Fruit fly (Drosophila melanogaster): ENCODE data around the gene Fum3.

Fum3 gene

DNA sequence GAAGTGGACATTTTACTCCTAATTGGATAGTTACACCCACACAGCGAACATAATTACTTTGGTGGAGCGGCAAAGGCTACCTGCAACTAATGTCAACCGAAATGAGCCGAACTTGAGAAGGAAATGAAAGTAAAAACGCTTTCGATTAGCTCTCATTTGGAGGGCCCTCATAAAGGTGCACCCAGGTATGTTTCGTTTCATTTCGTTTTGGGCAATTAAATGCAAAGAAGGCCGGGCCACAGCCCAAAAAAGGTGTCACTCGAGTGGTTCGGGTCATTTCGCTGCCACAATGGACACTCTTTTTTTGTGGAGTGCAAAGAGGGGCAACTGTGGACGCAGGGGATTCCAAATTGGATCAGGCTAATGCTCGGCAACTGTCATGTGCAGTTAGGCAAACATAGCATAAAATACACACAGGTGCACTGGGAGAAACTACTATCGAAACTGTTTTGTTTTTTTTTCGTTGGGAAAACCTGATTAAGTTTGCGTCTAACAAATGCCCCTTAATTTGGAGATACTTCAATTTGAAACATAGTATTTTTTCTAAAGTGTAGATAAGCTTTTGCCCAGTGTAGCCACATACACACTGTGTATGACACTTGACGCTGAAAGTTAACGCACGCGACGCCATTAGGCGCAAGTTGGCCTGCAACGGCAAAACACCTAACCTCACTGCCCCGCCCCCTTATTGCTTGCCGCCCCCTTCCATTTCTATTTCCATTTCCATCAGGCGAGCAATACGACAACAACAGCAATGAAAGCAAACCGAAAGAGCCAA lies 49.0 kb downstream of the Fum3 start (continued):
- TF ChIP-seq Fer1 (GFP tag; optimal IDR thresholded peaks at IDR 0.05), result peak; percentile 65
- no peak for TF ChIP-seq Elba2 (GFP tag; optimal IDR thresholded peaks at IDR 0.05)
- TF ChIP-seq klu (GFP tag; IDR thresholded peaks at IDR 0.05), result peak; percentile 72
- peak; percentile 98 for TF ChIP-seq zfh1 (GFP tag; IDR thresholded peaks at IDR 0.05)
- TF ChIP-seq CG1024 (GFP tag; IDR thresholded peaks at IDR 0.05), result peak; percentile 93
- peak; percentile 87 for TF ChIP-seq CG14667 (GFP tag; IDR thresholded peaks at IDR 0.05)
- TF ChIP-seq Sry-δ (GFP tag; optimal IDR thresholded peaks at IDR 0.05), result peak; percentile 61
- TF ChIP-seq CG3281 (GFP tag; optimal IDR thresholded peaks at IDR 0.05), result no peak
- TF ChIP-seq sqz (GFP tag; optimal IDR thresholded peaks at IDR 0.05), result no peak
- peak; percentile 71 for TF ChIP-seq CG12299 (tag; optimal IDR thresholded peaks at IDR 0.05)
- TF ChIP-seq CG32532 (GFP tag; IDR thresholded peaks at IDR 0.05), result peak; percentile 80
- no peak for TF ChIP-seq amos (GFP tag; IDR thresholded peaks at IDR 0.05; ENCODE audit: partially characterized antibody)
- no peak for TF ChIP-seq zfh2 (GFP tag; optimal IDR thresholded peaks at IDR 0.05)
- TF ChIP-seq CG15479 (GFP tag; optimal IDR thresholded peaks at IDR 0.05), result no peak
- TF ChIP-seq so (GFP tag; IDR thresholded peaks at IDR 0.05), result peak; percentile 83
- TF ChIP-seq MTF-1 (GFP tag; optimal IDR thresholded peaks at IDR 0.05; ENCODE audit: borderline replicate concordance), result peak; percentile 77
- peak in 1 of 2 experiments; percentile 89 for TF ChIP-seq Hr78 (GFP tag; optimal IDR thresholded peaks at IDR 0.05)
- TF ChIP-seq Nf-YA (GFP tag; IDR thresholded peaks at IDR 0.05), result peak; percentile 94
- TF ChIP-seq scrt (GFP tag; optimal IDR thresholded peaks at IDR 0.05), result peak; percentile 53
- TF ChIP-seq NfI (GFP tag; optimal IDR thresholded peaks at IDR 0.05), result peak; percentile 66
- no peak for TF ChIP-seq CG8924 (tag; optimal IDR thresholded peaks at IDR 0.05)
- TF ChIP-seq Ada2b (GFP tag; IDR thresholded peaks at IDR 0.05), result peak; percentile 95
- TF ChIP-seq Sin3A (optimal IDR thresholded peaks at IDR 0.05), result no peak
- peak; percentile 88 for TF ChIP-seq nmo (GFP tag; optimal IDR thresholded peaks at IDR 0.05)
- TF ChIP-seq Trl (optimal IDR thresholded peaks at IDR 0.05), result no peak
- TF ChIP-seq Trl (GFP tag; optimal IDR thresholded peaks at IDR 0.05), result peak; percentile 86
- TF ChIP-seq HmgZ (tag; optimal IDR thresholded peaks at IDR 0.05), result peak; percentile 14
- TF ChIP-seq Mad (GFP tag; optimal IDR thresholded peaks at IDR 0.05), result peak; percentile 58
- TF ChIP-seq Rfx (GFP tag; IDR thresholded peaks at IDR 0.05), result peak; percentile 81
- peak in 1 of 3 experiments; percentile 79 for TF ChIP-seq lola (GFP tag; optimal IDR thresholded peaks at IDR 0.05)
- TF ChIP-seq CG14710 (tag; optimal IDR thresholded peaks at IDR 0.05), result peak; percentile 75
- TF ChIP-seq Drgx (GFP tag; IDR thresholded peaks at IDR 0.05), result peak; percentile 85
- TF ChIP-seq Dfd (GFP tag; optimal IDR thresholded peaks at IDR 0.05), result no peak
- peak; percentile 15 for TF ChIP-seq pho (GFP tag; optimal IDR thresholded peaks at IDR 0.05)
- TF ChIP-seq chn (GFP tag; optimal IDR thresholded peaks at IDR 0.05), result peak; percentile 85
- TF ChIP-seq CG18619 (GFP tag; optimal IDR thresholded peaks at IDR 0.05), result peak; percentile 61
- TF ChIP-seq CG7357 (GFP tag; IDR thresholded peaks at IDR 0.05), result peak; percentile 82; the same call in 2 of the 3 replicates
- TF ChIP-seq CG2116 (GFP tag; optimal IDR thresholded peaks at IDR 0.05), result peak; percentile 41
- peak; percentile 71 for TF ChIP-seq CG13123 (GFP tag; optimal IDR thresholded peaks at IDR 0.05)
- TF ChIP-seq pum (GFP tag; optimal IDR thresholded peaks at IDR 0.05), result peak; percentile 88
- TF ChIP-seq ftz-f1 (GFP tag; optimal IDR thresholded peaks at IDR 0.05), result no peak
- TF ChIP-seq fd3F (GFP tag; optimal IDR thresholded peaks at IDR 0.05), result no peak
- TF ChIP-seq Awh (GFP tag; IDR thresholded peaks at IDR 0.05), result peak; percentile 96
- 0 out of 2 replicates have a peak, but pooled peaks have one; percentile 42 for TF ChIP-seq ham (GFP tag; IDR thresholded peaks at IDR 0.05)
- peak; percentile 73 for TF ChIP-seq CG9817 (tag; optimal IDR thresholded peaks at IDR 0.05)
- TF ChIP-seq Sox102F (GFP tag; optimal IDR thresholded peaks at IDR 0.05), result peak; percentile 87
- no peak for TF ChIP-seq sd (tag; optimal IDR thresholded peaks at IDR 0.05)
- TF ChIP-seq CG8944 (GFP tag; optimal IDR thresholded peaks at IDR 0.05), result peak; percentile 85
- peak; percentile 83 to 84 for TF ChIP-seq Pdp1 (GFP tag; optimal IDR thresholded peaks at IDR 0.05)
- TF ChIP-seq CG7556 (GFP tag; optimal IDR thresholded peaks at IDR 0.05), result peak; percentile 74

Data from whole organism, embryonic.